Fruit fly (Drosophila melanogaster) whole organism, embryonic: Measurements from ENCODE around the gene CG18586.
A peak's percentile ranks its signal among the peaks of the same experiment; 100 is the strongest.

Experiments
- Bgb ChIP-seq: fragments of 200-800 bp; sonication (Bioruptor generic); IDR thresholded peaks from 2 replicates; pipeline ENCODE4 v1.3.6; 2022; ENCODE audit warnings: missing biosample characterization, missing genetic modification characterization; ENCODE audit not compliant: partially characterized antibody
- Blimp-1 ChIP-seq: fragments of 200-800 bp; sonication (Bioruptor generic); optimal IDR thresholded peaks from 3 replicates; lab custom pipeline; 2018; ENCODE audit warnings: missing biosample characterization, missing genetic modification characterization, mild to moderate bottlenecking, moderate library complexity, missing genetic modification reagents
- CG10209 ChIP-seq: fragments of 200-800 bp; sonication (Bioruptor generic); optimal IDR thresholded peaks from 3 replicates; lab custom pipeline; 2017; ENCODE audit warnings: missing biosample characterization, mild to moderate bottlenecking, missing genetic modification characterization, missing genetic modification reagents
- CG10565 ChIP-seq: fragments of 200-800 bp; sonication (Bioruptor generic); optimal IDR thresholded peaks from 3 replicates; lab custom pipeline; 2016; ENCODE audit warnings: missing biosample characterization, mild to moderate bottlenecking, missing genetic modification characterization
- CG11504 ChIP-seq: fragments of 200-800 bp; sonication (Bioruptor generic); optimal IDR thresholded peaks from 3 replicates; lab custom pipeline; 2019; ENCODE audit warnings: missing biosample characterization, mild to moderate bottlenecking, missing genetic modification characterization, moderate library complexity
- CG12219 ChIP-seq: fragments of 200-800 bp; sonication (Bioruptor generic); optimal IDR thresholded peaks from 3 replicates; lab custom pipeline; 2018; ENCODE audit warnings: missing biosample characterization, mild to moderate bottlenecking, missing genetic modification characterization
- CG12942 ChIP-seq: fragments of 200-800 bp; sonication (Bioruptor generic); optimal IDR thresholded peaks from 3 replicates; lab custom pipeline; 2016; ENCODE audit warnings: missing biosample characterization, missing genetic modification characterization
- CG15269 ChIP-seq: fragments of 200-800 bp; sonication (Bioruptor generic); optimal IDR thresholded peaks from 2 replicates; lab custom pipeline; 2018; ENCODE audit warnings: missing biosample characterization, mild to moderate bottlenecking, missing genetic modification characterization, moderate library complexity
- CG17612 ChIP-seq: fragments of 200-800 bp; sonication (Bioruptor generic); IDR thresholded peaks from 2 replicates; pipeline ENCODE4 v1.3.6; 2022; ENCODE audit warnings: missing biosample characterization, missing genetic modification characterization
- CG17912 ChIP-seq: fragments of 200-800 bp; sonication (Bioruptor generic); optimal IDR thresholded peaks from 2 replicates; lab custom pipeline; 2018; ENCODE audit warnings: missing biosample characterization, mild to moderate bottlenecking, missing genetic modification characterization
- CG2202 ChIP-seq: fragments of 200-800 bp; sonication (Bioruptor generic); optimal IDR thresholded peaks from 2 replicates; lab custom pipeline; 2018; ENCODE audit warnings: missing biosample characterization, mild to moderate bottlenecking, missing genetic modification characterization
- CG31388 ChIP-seq: fragments of 200-800 bp; sonication (Bioruptor generic); optimal IDR thresholded peaks from 2 replicates; lab custom pipeline; 2016; ENCODE audit warnings: missing biosample characterization, missing genetic modification characterization
- CG33213 ChIP-seq: fragments of 200-800 bp; sonication (Bioruptor generic); optimal IDR thresholded peaks from 3 replicates; lab custom pipeline; 2016; ENCODE audit warnings: missing biosample characterization, missing genetic modification characterization
- CG34224 ChIP-seq: fragments of 200-800 bp; sonication (Bioruptor generic); IDR thresholded peaks from 3 replicates; pipeline ENCODE4 v1.3.6; 2022; ENCODE audit warnings: missing biosample characterization, missing genetic modification characterization; ENCODE audit not compliant: partially characterized antibody
- CG3847 ChIP-seq: fragments of 200-800 bp; sonication (Bioruptor generic); IDR thresholded peaks from 2 replicates; pipeline ENCODE4 v1.3.6; 2022; ENCODE audit warnings: missing biosample characterization, missing genetic modification characterization
- CG4404 ChIP-seq: fragments of 200-800 bp; sonication (Bioruptor generic); IDR thresholded peaks from 2 replicates; pipeline ENCODE4 v1.3.6; 2022; ENCODE audit warnings: missing biosample characterization, missing genetic modification characterization
- CG8089 ChIP-seq: fragments of 200-800 bp; sonication (Bioruptor generic); optimal IDR thresholded peaks from 3 replicates; lab custom pipeline; 2016; ENCODE audit warnings: missing biosample characterization, missing genetic modification characterization
- CG9797 ChIP-seq: fragments of 200-800 bp; sonication (Bioruptor generic); optimal IDR thresholded peaks from 3 replicates; lab custom pipeline; 2018; ENCODE audit warnings: missing biosample characterization, mild to moderate bottlenecking, missing genetic modification characterization
- D ChIP-seq, 2 experiments: fragments of 200-800 bp in 1 of 2; fragments of >200 bp in 1 of 2; sonication (Bioruptor generic) in 1 of 2; optimal IDR thresholded peaks; 2 replicates in 1 of 2; 3 replicates in 1 of 2; lab custom pipeline; 2017; ENCODE audit warnings: mild to moderate bottlenecking in 1 of 2, missing biosample characterization in 1 of 2, missing genetic modification characterization in 1 of 2, missing genetic modification reagents in 1 of 2
- Dad ChIP-seq: fragments of 200-800 bp; sonication (Bioruptor generic); optimal IDR thresholded peaks from 3 replicates; lab custom pipeline; 2016; ENCODE audit warnings: missing biosample characterization, missing genetic modification characterization
- Deaf1 ChIP-seq: fragments of 200-800 bp; optimal IDR thresholded peaks from 3 replicates; lab custom pipeline; 2019; ENCODE audit warnings: missing biosample characterization, mild to moderate bottlenecking, missing genetic modification characterization, moderate library complexity
- GATAe ChIP-seq: fragments of 200-800 bp; sonication (Bioruptor generic); conservative IDR thresholded peaks from 2 replicates; pipeline ENCODE4 v1.3.6; 2022; ENCODE audit warnings: missing biosample characterization, missing genetic modification characterization
- Gug ChIP-seq: fragments of 200-800 bp; sonication (Bioruptor generic); IDR thresholded peaks from 4 replicates; pipeline ENCODE4 v1.3.6; 2022; ENCODE audit warnings: missing biosample characterization, missing genetic modification characterization
- Nf-YB ChIP-seq: fragments of 200-800 bp; sonication (Bioruptor generic); optimal IDR thresholded peaks from 3 replicates; lab custom pipeline; 2019; ENCODE audit warnings: missing biosample characterization, mild to moderate bottlenecking, missing genetic modification characterization, moderate library complexity
- PHDP ChIP-seq: fragments of 200-800 bp; sonication (Bioruptor generic); optimal IDR thresholded peaks from 3 replicates; lab custom pipeline; 2018; ENCODE audit warnings: missing biosample characterization, mild to moderate bottlenecking, missing genetic modification characterization, moderate library complexity
- Sin3A ChIP-seq: fragments of >200 bp; optimal IDR thresholded peaks from 2 replicates; lab custom pipeline; 2018
- Sox100B ChIP-seq: fragments of 200-800 bp; sonication (Bioruptor generic); optimal IDR thresholded peaks from 3 replicates; lab custom pipeline; 2018; ENCODE audit warnings: missing biosample characterization, mild to moderate bottlenecking, missing genetic modification characterization
- YL-1 ChIP-seq: fragments of 200-800 bp; sonication (Bioruptor generic); optimal IDR thresholded peaks from 3 replicates; lab custom pipeline; 2017; ENCODE audit warnings: missing biosample characterization, mild to moderate bottlenecking, missing genetic modification characterization
- ato ChIP-seq: fragments of 200-800 bp; sonication (Bioruptor generic); IDR thresholded peaks from 2 replicates; pipeline ENCODE4 v1.3.6; 2022; ENCODE audit warnings: missing biosample characterization, missing genetic modification characterization; ENCODE audit not compliant: partially characterized antibody
- chinmo ChIP-seq: fragments of 200-800 bp; sonication (Bioruptor generic); IDR thresholded peaks from 4 replicates; pipeline ENCODE4 v1.3.6; 2022; ENCODE audit warnings: missing biosample characterization, missing genetic modification characterization; ENCODE audit not compliant: partially characterized antibody
- dysf ChIP-seq: fragments of 200-800 bp; sonication (Bioruptor generic); IDR thresholded peaks from 3 replicates; pipeline ENCODE4 v1.3.6; 2022; ENCODE audit warnings: missing biosample characterization, missing genetic modification characterization
- fd64A ChIP-seq: fragments of 200-800 bp; sonication (Bioruptor generic); optimal IDR thresholded peaks from 3 replicates; lab custom pipeline; 2018; ENCODE audit warnings: missing biosample characterization, mild to moderate bottlenecking, missing genetic modification characterization
- insv ChIP-seq, 2 experiments: fragments of 200-800 bp; sonication (Bioruptor generic); optimal IDR thresholded peaks; 3 replicates each; lab custom pipeline; 2016 to 2018; ENCODE audit warnings: missing biosample characterization in 2 of 2, missing genetic modification characterization in 2 of 2
- jigr1 ChIP-seq: fragments of 200-800 bp; sonication (Bioruptor generic); IDR thresholded peaks from 3 replicates; pipeline ENCODE4 v1.3.6; 2022; ENCODE audit warnings: missing biosample characterization, missing genetic modification characterization
- lilli ChIP-seq: fragments of 200-800 bp; sonication (Bioruptor generic); optimal IDR thresholded peaks from 3 replicates; lab custom pipeline; 2016; ENCODE audit warnings: missing biosample characterization, missing genetic modification characterization
- nau ChIP-seq: fragments of 200-800 bp; sonication (Bioruptor generic); optimal IDR thresholded peaks from 3 replicates; lab custom pipeline; 2017; ENCODE audit warnings: missing biosample characterization, mild to moderate bottlenecking, missing genetic modification characterization, missing genetic modification reagents
- odd ChIP-seq: fragments of 200-800 bp; sonication (Bioruptor generic); optimal IDR thresholded peaks from 2 replicates; lab custom pipeline; 2017; ENCODE audit warnings: missing biosample characterization, mild to moderate bottlenecking, missing genetic modification characterization
- pros ChIP-seq: fragments of 200-800 bp; sonication (Bioruptor generic); optimal IDR thresholded peaks from 3 replicates; lab custom pipeline; 2019; ENCODE audit warnings: missing biosample characterization, mild to moderate bottlenecking, missing genetic modification characterization, moderate library complexity
- salm ChIP-seq: fragments of 200-800 bp; sonication (Bioruptor generic); optimal IDR thresholded peaks from 2 replicates; lab custom pipeline; 2018; ENCODE audit warnings: missing biosample characterization, mild to moderate bottlenecking, missing genetic modification characterization
- sd ChIP-seq: fragments of 200-800 bp; sonication (Bioruptor generic); optimal IDR thresholded peaks from 3 replicates; lab custom pipeline; 2018; ENCODE audit warnings: missing biosample characterization, mild to moderate bottlenecking, missing genetic modification characterization, moderate library complexity
- sens-2 ChIP-seq: fragments of 200-800 bp; sonication (Bioruptor generic); IDR thresholded peaks from 2 replicates; pipeline ENCODE4 v1.3.6; 2022; ENCODE audit warnings: missing biosample characterization, missing genetic modification characterization
- tio ChIP-seq: fragments of 200-800 bp; sonication (Bioruptor generic); optimal IDR thresholded peaks from 2 replicates; lab custom pipeline; 2017; ENCODE audit warnings: missing biosample characterization, missing genetic modification characterization, inconsistent platforms

The CG18586 gene

DNA sequence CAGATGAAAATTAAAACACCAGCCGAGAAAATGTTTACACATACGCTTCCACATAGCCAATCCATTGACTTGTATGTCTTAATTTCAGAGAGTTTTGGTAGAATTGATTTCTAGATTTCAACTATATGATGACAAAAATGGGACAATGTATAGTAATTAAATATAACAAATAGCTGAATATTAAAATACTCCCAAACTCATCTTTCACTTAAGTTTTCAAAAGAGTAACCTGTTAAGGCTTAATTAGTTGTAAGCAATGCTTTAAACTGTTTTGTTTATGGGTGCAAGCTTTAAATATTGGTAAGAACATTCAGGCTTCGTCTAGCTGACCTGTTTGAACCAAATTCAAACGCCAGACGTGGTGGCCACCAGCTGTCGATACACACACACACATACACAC lies 44.4 kb upstream of the CG18586 start (continued):
- TF ChIP-seq D (optimal IDR thresholded peaks at IDR 0.05; lab: Kevin White, UChicago): no peak
- TF ChIP-seq D (GFP tag; optimal IDR thresholded peaks at IDR 0.05; lab: Kevin White, UChicago): peak; percentile 15
- TF ChIP-seq PHDP (tag; lab: Kevin White, UChicago): peak; percentile 31
- no peak for TF ChIP-seq YL-1 (GFP tag; lab: Kevin White, UChicago)
- no peak for TF ChIP-seq CG17912 (GFP tag; lab: Kevin White, UChicago)
- TF ChIP-seq Nf-YB: no peak
- TF ChIP-seq Bgb (GFP tag; lab: Robert Waterston, UW): no peak
- TF ChIP-seq CG17612 (GFP tag; lab: Robert Waterston, UW): no peak
- no peak for TF ChIP-seq Sin3A
- TF ChIP-seq CG9797: no peak
- TF ChIP-seq dysf (GFP tag; lab: Robert Waterston, UW): peak; percentile 47; the same call in 1 of the 3 replicates
- no peak for TF ChIP-seq jigr1 (GFP tag; lab: Robert Waterston, UW)
- no peak for TF ChIP-seq ato (GFP tag; lab: Robert Waterston, UW)
- TF ChIP-seq CG12942 (GFP tag; lab: Kevin White, UChicago): no peak
- no peak for TF ChIP-seq CG8089 (GFP tag; lab: Kevin White, UChicago)
- no peak for TF ChIP-seq CG2202 (tag; lab: Kevin White, UChicago)
- TF ChIP-seq salm (tag; lab: Kevin White, UChicago): no peak
- no peak for TF ChIP-seq lilli
- TF ChIP-seq CG34224 (GFP tag; lab: Robert Waterston, UW): no peak
- TF ChIP-seq pros (GFP tag; lab: Kevin White, UChicago): no peak
- TF ChIP-seq CG10565 (GFP tag; lab: Kevin White, UChicago): no peak
- 0 out of 4 replicates have a peak, but pooled peaks have one; percentile 2 for TF ChIP-seq Gug (GFP tag; lab: Robert Waterston, UW)
- TF ChIP-seq sens-2: no peak
- TF ChIP-seq CG4404 (GFP tag; lab: Robert Waterston, UW): no peak
- peak; percentile 28 for TF ChIP-seq CG10209
- TF ChIP-seq CG31388 (GFP tag; lab: Kevin White, UChicago): no peak
- peak; percentile 37 for TF ChIP-seq Blimp-1
- TF ChIP-seq Dad (GFP tag; lab: Kevin White, UChicago): no peak
- TF ChIP-seq CG3847 (GFP tag; lab: Robert Waterston, UW): peak; percentile 24; the same call in 1 of the 2 replicates
- no peak for TF ChIP-seq chinmo (GFP tag; lab: Robert Waterston, UW)
- TF ChIP-seq Sox100B: peak; percentile 36
- TF ChIP-seq GATAe: no peak
- no peak for TF ChIP-seq CG33213 (GFP tag; lab: Kevin White, UChicago)
- TF ChIP-seq fd64A: no peak
- no peak for TF ChIP-seq tio (GFP tag; lab: Kevin White, UChicago)
- TF ChIP-seq odd (GFP tag; lab: Kevin White, UChicago): no peak
- TF ChIP-seq, all 482 proteins: peak for 73

DNA sequence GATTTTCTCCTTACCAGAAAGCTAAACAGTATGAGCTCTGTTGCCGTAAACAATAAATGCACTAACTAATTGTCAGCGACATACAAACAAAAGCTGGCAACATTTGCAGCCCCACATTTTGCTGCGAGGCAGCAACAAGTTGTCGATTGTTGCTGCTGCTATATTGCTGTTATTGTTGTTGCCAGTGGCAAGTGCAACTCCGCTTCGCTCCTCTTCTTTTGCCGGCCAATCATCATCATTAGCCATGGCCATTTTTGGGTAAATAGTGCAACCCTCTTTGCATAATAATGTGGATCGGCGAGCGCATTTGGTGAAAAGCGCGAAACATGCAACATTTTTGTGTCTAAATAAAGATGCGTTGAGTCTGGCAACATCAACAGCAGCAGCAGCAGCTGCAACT lies 42.5 kb upstream of the CG18586 start:
- TF ChIP-seq CG11504 (tag; lab: Kevin White, UChicago) (peak; percentile 93), insv (GFP tag; optimal IDR thresholded peaks at IDR 0.05; lab: Kevin White, UChicago) (no peak)

DNA sequence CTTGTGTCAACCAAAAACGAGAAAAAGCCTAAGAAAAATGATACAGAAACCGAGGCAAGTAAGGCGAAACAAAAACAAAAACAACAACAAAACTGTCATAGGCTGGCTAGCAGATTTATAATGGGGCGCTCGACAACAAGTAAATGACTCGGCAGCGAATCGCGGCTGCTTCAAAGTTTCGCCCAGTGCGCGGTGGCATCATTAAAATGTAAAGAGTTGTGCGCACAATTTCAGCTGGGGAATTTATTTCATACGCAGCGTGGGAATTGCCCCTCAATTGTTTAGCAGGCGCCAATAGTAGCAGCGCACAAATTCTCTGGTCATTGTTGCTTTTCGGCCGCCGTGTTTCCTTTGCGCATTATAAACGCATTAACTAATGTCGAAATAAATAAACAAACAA lies 41.2 kb upstream of the CG18586 start:
- TF ChIP-seq CG12219 (GFP tag; lab: Kevin White, UChicago) (no peak), nau (GFP tag; lab: Kevin White, UChicago) (no peak), chinmo (GFP tag; lab: Robert Waterston, UW) (0 out of 4 replicates have a peak, but pooled peaks have one; percentile 59), CG15269 (tag; lab: Kevin White, UChicago) (peak; percentile 24), sd (tag; lab: Kevin White, UChicago) (peak; percentile 53), Deaf1 (tag; lab: Kevin White, UChicago) (no peak)
- TF ChIP-seq, all 482 proteins: peak for 3
